Fruit fly (Drosophila melanogaster) Kc167 (cell line): ENCODE measurements around the gene Ir8a.

Experiments
- Myc ChIP-seq: fragments of >200 bp; optimal IDR thresholded peaks from 2 replicates; lab custom pipeline; 2017; ENCODE audit warnings: missing external identifiers
- Sin3A ChIP-seq: fragments of >200 bp; optimal IDR thresholded peaks from 2 replicates; lab custom pipeline; 2018; ENCODE audit warnings: missing external identifiers
- h ChIP-seq: fragments of >200 bp; optimal IDR thresholded peaks from 3 replicates; lab custom pipeline; 2018; ENCODE audit warnings: missing external identifiers
- insv ChIP-seq: fragments of >200 bp; optimal IDR thresholded peaks from 3 replicates; lab custom pipeline; 2018; ENCODE audit warnings: missing external identifiers
- psq ChIP-seq: fragments of >200 bp; optimal IDR thresholded peaks from 2 replicates; lab custom pipeline; 2017; ENCODE audit warnings: missing external identifiers
- ttk ChIP-seq: sonication (Bioruptor generic); optimal IDR thresholded peaks from 2 replicates; lab custom pipeline; 2017; ENCODE audit warnings: missing external identifiers

Ir8a gene

dm6 chrX:9192429-9192828 is 44.0 kb downstream of the Ir8a start, which contains the start of gene CG12056:
Gene CG12056 (plus strand): TSS chrX:9192669.
- TF ChIP-seq Sin3A (lab: Kevin White, UChicago) (no peak), psq (lab: Kevin White, UChicago) (no peak), Myc (no peak), insv (lab: Kevin White, UChicago) (no peak), h (lab: Kevin White, UChicago) (no peak), ttk (lab: Kevin White, UChicago) (no peak)

- TF ChIP-seq insv (lab: Kevin White, UChicago) (no peak), Sin3A (lab: Kevin White, UChicago) (no peak), h (lab: Kevin White, UChicago) (no peak)
Observed at dm6 chrX:9191357-9191756, 45.0 kb downstream of the Ir8a start, which contains the start of gene CG12057. Gene CG12057 (plus strand): TSS chrX:9191657.

dm6 chrX:9190555-9191184 is 45.7 kb downstream of the Ir8a start, which contains the start of gene CG12115:
Gene CG12115 (minus strand): TSS chrX:9190605.
- TF ChIP-seq psq (lab: Kevin White, UChicago) = no peak
- TF ChIP-seq ttk (lab: Kevin White, UChicago) = no peak
- TF ChIP-seq insv (lab: Kevin White, UChicago) = no peak
- no peak for TF ChIP-seq Myc
- TF ChIP-seq h (lab: Kevin White, UChicago) = no peak
- TF ChIP-seq Sin3A (lab: Kevin White, UChicago) = no peak

dm6 chrX:9187429-9187828 is 49.0 kb downstream of the Ir8a start:
- TF ChIP-seq psq (lab: Kevin White, UChicago) (no peak), h (lab: Kevin White, UChicago) (no peak), ttk (lab: Kevin White, UChicago) (no peak), Sin3A (lab: Kevin White, UChicago) (no peak), insv (lab: Kevin White, UChicago) (no peak), Myc (no peak)
